Worm (Caenorhabditis elegans) whole organism, L1 larva: ENCODE measurements around the gene prmt-9.
"Not testable (repeated sequence)": the region's sequence is repeated elsewhere in the genome, so short reads cannot be mapped to it uniquely, and the experiment has no call there.

Experiments used
- C16A3.4 ChIP-seq: fragments of 150-350 bp; optimal IDR thresholded peaks from 2 replicates; lab custom pipeline; 2014; ENCODE audit warnings: missing biosample characterization, missing genetic modification characterization
- alr-1 ChIP-seq: fragments of 200-800 bp; sonication (Bioruptor generic); optimal IDR thresholded peaks from 2 replicates; lab custom pipeline; 2018; ENCODE audit warnings: borderline replicate concordance, mild to moderate bottlenecking, missing genetic modification characterization, missing compliant biosample characterization
- aly-2 ChIP-seq: fragments of 150-350 bp; optimal IDR thresholded peaks from 2 replicates; lab custom pipeline; 2014; ENCODE audit warnings: missing biosample characterization, missing genetic modification characterization
- blmp-1 ChIP-seq: fragments of 150-350 bp; optimal IDR thresholded peaks from 2 replicates; lab custom pipeline; 2014; ENCODE audit warnings: missing biosample characterization, missing genetic modification characterization
- ces-1 ChIP-seq: fragments of 150-350 bp; optimal IDR thresholded peaks from 2 replicates; lab custom pipeline; 2014; ENCODE audit warnings: missing biosample characterization, missing genetic modification reagents, missing genetic modification characterization
- efl-1 ChIP-seq, 4 experiments: fragments of 150-350 bp; optimal IDR thresholded peaks in 3 of 4; peaks in 1 of 4; 1 replicate in 1 of 4; 2 replicates in 3 of 4; lab custom pipeline; 2014; ENCODE audit warnings: missing biosample characterization in 2 of 4, missing genetic modification characterization in 2 of 4, missing genetic modification reagents in 2 of 4
- egl-13 ChIP-seq: sonication (generic microtip); optimal IDR thresholded peaks from 2 replicates; lab custom pipeline; 2016; ENCODE audit warnings: missing genotype, missing genetic modification reagents, missing genetic modification characterization, missing compliant biosample characterization
- elt-3 ChIP-seq, 6 experiments: fragments of 150-350 bp in 1 of 6; sonication (generic microtip); optimal IDR thresholded peaks; 2 replicates each; lab custom pipeline; 2017 to 2018; ENCODE audit warnings: missing biosample characterization in 6 of 6, missing genetic modification characterization in 6 of 6, inconsistent platforms in 1 of 6
- fkh-10 ChIP-seq: sonication (generic microtip); optimal IDR thresholded peaks from 2 replicates; lab custom pipeline; 2017; ENCODE audit warnings: missing biosample characterization, missing genetic modification reagents, missing genetic modification characterization
- fkh-4 ChIP-seq: sonication (generic microtip); optimal IDR thresholded peaks from 2 replicates; lab custom pipeline; 2016; ENCODE audit warnings: missing compliant biosample characterization, missing genetic modification characterization, borderline replicate concordance
- fos-1 ChIP-seq: fragments of 150-350 bp; optimal IDR thresholded peaks from 2 replicates; lab custom pipeline; 2014; ENCODE audit warnings: missing biosample characterization, missing genetic modification characterization
- hpl-2 ChIP-seq: fragments of 150-350 bp; optimal IDR thresholded peaks from 2 replicates; lab custom pipeline; 2014; ENCODE audit warnings: missing biosample characterization, missing genetic modification reagents, missing genetic modification characterization
- irx-1 ChIP-seq: sonication (generic microtip); optimal IDR thresholded peaks from 2 replicates; lab custom pipeline; 2016; ENCODE audit warnings: missing genetic modification characterization, missing compliant biosample characterization
- lin-14 ChIP-seq: fragments of 200-800 bp; sonication (Bioruptor generic); optimal IDR thresholded peaks from 2 replicates; lab custom pipeline; 2018; ENCODE audit warnings: mild to moderate bottlenecking, missing genetic modification characterization, moderate library complexity, missing compliant biosample characterization
- lin-35 ChIP-seq, 2 experiments: fragments of 150-350 bp; optimal IDR thresholded peaks; 2 replicates each; lab custom pipeline; 2014; ENCODE audit warnings: missing biosample characterization in 2 of 2, missing genetic modification characterization in 2 of 2, missing genetic modification reagents in 2 of 2
- lin-39 ChIP-seq: fragments of 150-350 bp; optimal IDR thresholded peaks from 2 replicates; lab custom pipeline; 2014; ENCODE audit warnings: missing biosample characterization, missing genetic modification reagents, missing genetic modification characterization
- lir-3 ChIP-seq: sonication (generic microtip); optimal IDR thresholded peaks from 2 replicates; lab custom pipeline; 2016; ENCODE audit warnings: mild to moderate bottlenecking, missing genetic modification characterization, moderate library complexity, missing compliant biosample characterization; ENCODE audit not compliant: poor library complexity
- lsy-2 ChIP-seq, 2 experiments: fragments of 150-350 bp; optimal IDR thresholded peaks; 2 replicates each; lab custom pipeline; 2014; ENCODE audit warnings: missing biosample characterization in 2 of 2, missing genetic modification characterization in 2 of 2
- mab-9 ChIP-seq: fragments of 200-800 bp; sonication (Bioruptor generic); IDR thresholded peaks from 2 replicates; pipeline ENCODE4 v1.3.6; 2022; ENCODE audit warnings: missing genetic modification reagents, missing genetic modification characterization, missing compliant biosample characterization
- nhr-20 ChIP-seq: sonication (generic microtip); optimal IDR thresholded peaks from 2 replicates; lab custom pipeline; 2016; ENCODE audit warnings: mild to moderate bottlenecking, missing genetic modification characterization, missing compliant biosample characterization
- nhr-237 ChIP-seq: fragments of 150-350 bp; optimal IDR thresholded peaks from 2 replicates; lab custom pipeline; 2014; ENCODE audit warnings: missing biosample characterization, missing genetic modification characterization
- nhr-47 ChIP-seq: sonication (generic microtip); optimal IDR thresholded peaks from 2 replicates; lab custom pipeline; 2016; ENCODE audit warnings: mild to moderate bottlenecking, missing genetic modification characterization, moderate library complexity, missing compliant biosample characterization
- nhr-71 ChIP-seq: sonication (generic microtip); optimal IDR thresholded peaks from 2 replicates; lab custom pipeline; 2016; ENCODE audit warnings: mild to moderate bottlenecking, missing genetic modification characterization, moderate library complexity, missing compliant biosample characterization
- nhr-76 ChIP-seq: sonication (generic microtip); optimal IDR thresholded peaks from 2 replicates; lab custom pipeline; 2017; ENCODE audit warnings: missing biosample characterization, missing genetic modification characterization
- nhr-84 ChIP-seq: sonication (generic microtip); optimal IDR thresholded peaks from 2 replicates; lab custom pipeline; 2017; ENCODE audit warnings: missing biosample characterization, missing genetic modification characterization
- nhr-85 ChIP-seq: sonication (generic microtip); peaks from one replicate; lab custom pipeline; 2016; ENCODE audit warnings: missing genetic modification characterization, inconsistent platforms, missing compliant biosample characterization
- pax-3 ChIP-seq: fragments of 200-800 bp; sonication (Bioruptor generic); optimal IDR thresholded peaks from 2 replicates; lab custom pipeline; 2018; ENCODE audit warnings: mild to moderate bottlenecking, missing genetic modification characterization, moderate library complexity, missing compliant biosample characterization
- rnt-1 ChIP-seq: sonication (generic microtip); optimal IDR thresholded peaks from 2 replicates; lab custom pipeline; 2016; ENCODE audit warnings: mild to moderate bottlenecking, missing genetic modification characterization, moderate library complexity, missing compliant biosample characterization
- skn-1 ChIP-seq: fragments of 150-350 bp; optimal IDR thresholded peaks from 2 replicates; lab custom pipeline; 2014; ENCODE audit warnings: missing biosample characterization, missing genetic modification characterization
- snu-23 ChIP-seq: sonication (generic microtip); optimal IDR thresholded peaks from 2 replicates; lab custom pipeline; 2016; ENCODE audit warnings: missing genetic modification characterization, missing compliant biosample characterization
- sptf-1 ChIP-seq: fragments of 150-350 bp; optimal IDR thresholded peaks from 2 replicates; lab custom pipeline; 2014; ENCODE audit warnings: missing biosample characterization, missing genetic modification characterization
- swsn-7 ChIP-seq: sonication (generic microtip); optimal IDR thresholded peaks from 2 replicates; lab custom pipeline; 2016; ENCODE audit warnings: missing genetic modification characterization, missing compliant biosample characterization
- tbx-2 ChIP-seq: sonication (generic microtip); optimal IDR thresholded peaks from 2 replicates; lab custom pipeline; 2016; ENCODE audit warnings: missing genetic modification characterization, missing compliant biosample characterization
- unc-130 ChIP-seq: fragments of 150-350 bp; optimal IDR thresholded peaks from 2 replicates; lab custom pipeline; 2017; ENCODE audit warnings: missing biosample characterization, missing genetic modification characterization, inconsistent platforms
- xbp-1 ChIP-seq: sonication (generic microtip); optimal IDR thresholded peaks from 2 replicates; lab custom pipeline; 2016; ENCODE audit warnings: missing genetic modification characterization, missing compliant biosample characterization
- zag-1 ChIP-seq: fragments of 150-350 bp; optimal IDR thresholded peaks from 2 replicates; lab custom pipeline; 2014; ENCODE audit warnings: missing biosample characterization, missing genetic modification characterization
- ztf-4 ChIP-seq: fragments of 150-350 bp; optimal IDR thresholded peaks from 2 replicates; lab custom pipeline; 2014; ENCODE audit warnings: missing biosample characterization, missing genetic modification characterization

Gene prmt-9

ce11 chrIV:12651570-12651969, 32.6 kb downstream of the prmt-9 start (continued):
- peak; percentile 95 for TF ChIP-seq lin-14 (GFP tag; lab: Kevin White, UChicago)
- TF ChIP-seq fkh-10 (GFP tag; lab: Kevin White, UChicago) = peak; percentile 80
- TF ChIP-seq mab-9 (GFP tag; lab: Robert Waterston, UW) = no peak

ce11 chrIV:12650597-12650996, 33.6 kb downstream of the prmt-9 start:
- TF ChIP-seq lin-14 (GFP tag; lab: Kevin White, UChicago) = no peak
- TF ChIP-seq efl-1 (optimal IDR thresholded peaks at IDR 0.05; lab: Kevin White, UChicago) = no peak
- peak in 1 of 2 experiments; percentile 77 for TF ChIP-seq efl-1 (GFP tag; optimal IDR thresholded peaks at IDR 0.05 in 1 of 2; lab: Kevin White, UChicago)
- no peak for TF ChIP-seq C16A3.4 (tag; lab: Kevin White, UChicago)

ce11 chrIV:12640875-12641860, 43.0 kb downstream of the prmt-9 start:
- no peak for TF ChIP-seq fos-1
- TF ChIP-seq nhr-85 (tag; lab: Kevin White, UChicago) = peak; percentile 57
- peak; percentile 58 for TF ChIP-seq blmp-1 (tag; lab: Kevin White, UChicago)
- TF ChIP-seq fkh-10 (GFP tag; lab: Kevin White, UChicago) = no peak
- TF ChIP-seq tbx-2 (tag; lab: Kevin White, UChicago) = no peak
- peak in 3 of 6 experiments; percentile 2 to 63 (median 8) for TF ChIP-seq elt-3 (tag; optimal IDR thresholded peaks at IDR 0.05; lab: Kevin White, UChicago)

- TF ChIP-seq efl-1 (optimal IDR thresholded peaks at IDR 0.05; lab: Kevin White, UChicago) = peak in 1 of 2 experiments; percentile 25
- no peak for TF ChIP-seq efl-1 (GFP tag; optimal IDR thresholded peaks at IDR 0.05 in 1 of 2; lab: Kevin White, UChicago)
- no peak for TF ChIP-seq unc-130 (tag; lab: Kevin White, UChicago)
- TF ChIP-seq, all 84 proteins: peak for 1
These were observed 44.0 kb downstream of the prmt-9 start, which contains the start of gene vha-7 for ce11 chrIV:12640137-12640536. Gene vha-7, plus strand, starts transcription at chrIV:12640462.

ce11 chrIV:12639311-12639710, 44.9 kb downstream of the prmt-9 start, which contains the start of gene C26H9A.3:
Gene C26H9A.3, minus strand, starts transcription at chrIV:12639411.
- not testable (repeated sequence) for TF ChIP-seq ces-1 (GFP tag; lab: Kevin White, UChicago); fkh-10 (GFP tag; lab: Kevin White, UChicago); egl-13

ce11 chrIV:12637340-12637739, 46.8 kb downstream of the prmt-9 start:
- TF ChIP-seq lir-3 (tag; lab: Kevin White, UChicago) (peak; percentile 12), unc-130 (tag; lab: Kevin White, UChicago) (peak; percentile 39), lsy-2 (tag; optimal IDR thresholded peaks at IDR 0.05; lab: Kevin White, UChicago) (peak; percentile 17 to 54), zag-1 (no peak), nhr-76 (tag; lab: Kevin White, UChicago) (no peak), fkh-4 (tag; lab: Kevin White, UChicago) (no peak), nhr-71 (tag; lab: Kevin White, UChicago) (peak; percentile 77), xbp-1 (tag; lab: Kevin White, UChicago) (peak; percentile 4), skn-1 (no peak), hpl-2 (no peak), lin-14 (GFP tag; lab: Kevin White, UChicago) (peak; percentile 89), lin-39 (tag; lab: Kevin White, UChicago) (peak; percentile 74), nhr-84 (no peak), alr-1 (tag; lab: Kevin White, UChicago) (no peak), aly-2 (tag; lab: Kevin White, UChicago) (no peak), snu-23 (GFP tag; lab: Kevin White, UChicago) (peak; percentile 54), lin-35 (GFP tag; optimal IDR thresholded peaks at IDR 0.05; lab: Kevin White, UChicago) (peak in 1 of 2 experiments; percentile 5), tbx-2 (tag; lab: Kevin White, UChicago) (peak; percentile 27), egl-13 (no peak), elt-3 (tag; optimal IDR thresholded peaks at IDR 0.05; lab: Kevin White, UChicago) (no peak), efl-1 (optimal IDR thresholded peaks at IDR 0.05; lab: Kevin White, UChicago) (peak; percentile 32 to 35), efl-1 (GFP tag; optimal IDR thresholded peaks at IDR 0.05 in 1 of 2; lab: Kevin White, UChicago) (no peak), nhr-20 (peak; percentile 40), sptf-1 (tag; lab: Kevin White, UChicago) (no peak), nhr-47 (tag; lab: Kevin White, UChicago) (peak; percentile 3), irx-1 (tag; lab: Kevin White, UChicago) (no peak), swsn-7 (tag; lab: Kevin White, UChicago) (peak; percentile 29), ztf-4 (tag; lab: Kevin White, UChicago) (peak; percentile 4), pax-3 (tag; lab: Kevin White, UChicago) (no peak), nhr-85 (tag; lab: Kevin White, UChicago) (no peak), nhr-237 (tag; lab: Kevin White, UChicago) (no peak), rnt-1 (tag; lab: Kevin White, UChicago) (peak; percentile 80)
